Fruit fly (Drosophila melanogaster): Measurements from ENCODE around the gene Pcyt2.

Pcyt2 gene

DNA sequence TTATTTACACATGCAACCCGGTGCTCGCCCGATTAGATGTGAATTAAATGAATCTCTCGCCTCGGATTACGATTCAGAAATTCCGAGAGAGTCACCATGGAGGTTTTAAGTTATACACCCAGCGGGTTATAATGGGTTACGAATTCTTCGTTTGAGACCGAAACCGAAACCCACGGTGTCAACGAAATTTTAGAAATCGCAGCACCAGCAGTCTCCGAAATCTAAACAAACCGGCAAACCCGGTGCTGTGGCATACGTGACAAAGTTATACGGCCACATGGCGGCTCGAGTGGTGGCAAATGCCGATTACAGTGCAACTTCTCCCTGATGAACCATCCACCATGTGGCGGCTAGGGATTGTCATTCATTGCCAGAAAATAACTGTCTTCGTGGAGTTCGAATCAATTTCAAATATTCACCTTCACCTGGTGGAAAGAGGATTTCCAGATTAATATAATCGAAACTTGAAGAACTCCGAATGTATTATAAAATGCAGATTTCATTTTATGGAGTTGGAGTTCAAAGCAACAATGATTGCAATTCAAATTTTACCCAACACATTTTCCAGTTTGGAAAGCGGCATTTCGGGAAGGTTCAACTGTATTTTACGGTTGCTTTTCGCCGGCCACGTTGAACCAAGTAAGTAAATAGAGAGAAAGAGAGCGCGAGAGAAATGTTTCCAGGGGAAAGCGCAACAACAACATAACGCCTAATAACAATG, 37.3 kb upstream of the Pcyt2 start (continued):
- TF ChIP-seq Hr51 (GFP tag; optimal IDR thresholded peaks at IDR 0.05) (peak in 1 of 2 experiments; percentile 78), Hand (GFP tag; optimal IDR thresholded peaks at IDR 0.05) (no peak), abd-A (tag; optimal IDR thresholded peaks at IDR 0.05) (no peak), sc (optimal IDR thresholded peaks at IDR 0.05) (no peak), sc (GFP tag; optimal IDR thresholded peaks at IDR 0.05) (peak; percentile 68), CG3065 (GFP tag; optimal IDR thresholded peaks at IDR 0.05) (no peak), ATbp (GFP tag; optimal IDR thresholded peaks at IDR 0.05) (peak; percentile 83), bsh (GFP tag; optimal IDR thresholded peaks at IDR 0.05) (peak in 1 of 2 experiments; percentile 84), CG10654 (GFP tag; optimal IDR thresholded peaks at IDR 0.05) (peak; percentile 49), CG2678 (tag; optimal IDR thresholded peaks at IDR 0.05) (peak; percentile 83), Oaz (GFP tag; IDR thresholded peaks at IDR 0.05) (no peak), HmgZ (tag; optimal IDR thresholded peaks at IDR 0.05) (peak; percentile 62), CG17568 (GFP tag; optimal IDR thresholded peaks at IDR 0.05) (peak; percentile 32), CG2120 (GFP tag; optimal IDR thresholded peaks at IDR 0.05) (peak; percentile 64), CG14014 (GFP tag; IDR thresholded peaks at IDR 0.05) (peak; percentile 49; the same call in 1 of the 2 replicates), hth (optimal IDR thresholded peaks at IDR 0.05) (no peak), tio (GFP tag; optimal IDR thresholded peaks at IDR 0.05) (peak; percentile 66), vvl (GFP tag; IDR thresholded peaks at IDR 0.05) (peak; percentile 69), crol (GFP tag; IDR thresholded peaks at IDR 0.05) (no peak), CG11093 (GFP tag; IDR thresholded peaks at IDR 0.05) (peak; percentile 57; the same call in 1 of the 3 replicates), otp (GFP tag; IDR thresholded peaks at IDR 0.05) (peak; percentile 53; the same call in 1 of the 3 replicates), CG1832 (GFP tag; optimal IDR thresholded peaks at IDR 0.05) (no peak), esg (GFP tag; conservative IDR thresholded peaks at IDR 0.05) (peak; percentile 36), tin (GFP tag; optimal IDR thresholded peaks at IDR 0.05) (peak; percentile 78), ems (GFP tag; optimal IDR thresholded peaks at IDR 0.05) (no peak), Ptx1 (GFP tag; IDR thresholded peaks at IDR 0.05) (peak; percentile 70), CG12155 (GFP tag; optimal IDR thresholded peaks at IDR 0.05) (peak; percentile 64), sob (GFP tag; IDR thresholded peaks at IDR 0.05) (peak; percentile 50; the same call in 1 of the 2 replicates), toy (GFP tag; IDR thresholded peaks at IDR 0.05) (no peak), Ets97D (GFP tag; optimal IDR thresholded peaks at IDR 0.05) (peak; percentile 5), CG14860 (GFP tag; IDR thresholded peaks at IDR 0.05; ENCODE audit: partially characterized antibody) (no peak), Hmx (GFP tag; optimal IDR thresholded peaks at IDR 0.05) (peak; percentile 38), Usf (GFP tag; optimal IDR thresholded peaks at IDR 0.05) (peak; percentile 58), CG9437 (GFP tag; optimal IDR thresholded peaks at IDR 0.05) (peak; percentile 73), cwo (GFP tag; optimal IDR thresholded peaks at IDR 0.05) (no peak), CG15514 (GFP tag; optimal IDR thresholded peaks at IDR 0.05) (no peak), HmgD (GFP tag; optimal IDR thresholded peaks at IDR 0.05) (peak; percentile 21), exex (tag; optimal IDR thresholded peaks at IDR 0.05) (no peak), CG33213 (GFP tag; optimal IDR thresholded peaks at IDR 0.05) (peak; percentile 48), CG10366 (GFP tag; IDR thresholded peaks at IDR 0.05) (no peak; the same call in 1 of the 2 replicates), CG4282 (GFP tag; optimal IDR thresholded peaks at IDR 0.05) (no peak), CG13775 (GFP tag; optimal IDR thresholded peaks at IDR 0.05) (peak; percentile 56), CG10267 (tag; optimal IDR thresholded peaks at IDR 0.05) (peak; percentile 56), hkb (optimal IDR thresholded peaks at IDR 0.05) (no peak), hkb (GFP tag; IDR thresholded peaks at IDR 0.05) (peak; percentile 69), CG7745 (tag; optimal IDR thresholded peaks at IDR 0.05) (no peak), CG1233 (GFP tag; optimal IDR thresholded peaks at IDR 0.05) (peak; percentile 71), CG11695 (GFP tag; IDR thresholded peaks at IDR 0.05) (peak; percentile 72), CG9797 (GFP tag; optimal IDR thresholded peaks at IDR 0.05) (peak; percentile 8), CG4404 (GFP tag; IDR thresholded peaks at IDR 0.05) (peak; percentile 66)

Data from whole organism, embryonic.